Fruit fly (Drosophila melanogaster): ENCODE measurements around the gene boss.

The boss gene

DNA sequence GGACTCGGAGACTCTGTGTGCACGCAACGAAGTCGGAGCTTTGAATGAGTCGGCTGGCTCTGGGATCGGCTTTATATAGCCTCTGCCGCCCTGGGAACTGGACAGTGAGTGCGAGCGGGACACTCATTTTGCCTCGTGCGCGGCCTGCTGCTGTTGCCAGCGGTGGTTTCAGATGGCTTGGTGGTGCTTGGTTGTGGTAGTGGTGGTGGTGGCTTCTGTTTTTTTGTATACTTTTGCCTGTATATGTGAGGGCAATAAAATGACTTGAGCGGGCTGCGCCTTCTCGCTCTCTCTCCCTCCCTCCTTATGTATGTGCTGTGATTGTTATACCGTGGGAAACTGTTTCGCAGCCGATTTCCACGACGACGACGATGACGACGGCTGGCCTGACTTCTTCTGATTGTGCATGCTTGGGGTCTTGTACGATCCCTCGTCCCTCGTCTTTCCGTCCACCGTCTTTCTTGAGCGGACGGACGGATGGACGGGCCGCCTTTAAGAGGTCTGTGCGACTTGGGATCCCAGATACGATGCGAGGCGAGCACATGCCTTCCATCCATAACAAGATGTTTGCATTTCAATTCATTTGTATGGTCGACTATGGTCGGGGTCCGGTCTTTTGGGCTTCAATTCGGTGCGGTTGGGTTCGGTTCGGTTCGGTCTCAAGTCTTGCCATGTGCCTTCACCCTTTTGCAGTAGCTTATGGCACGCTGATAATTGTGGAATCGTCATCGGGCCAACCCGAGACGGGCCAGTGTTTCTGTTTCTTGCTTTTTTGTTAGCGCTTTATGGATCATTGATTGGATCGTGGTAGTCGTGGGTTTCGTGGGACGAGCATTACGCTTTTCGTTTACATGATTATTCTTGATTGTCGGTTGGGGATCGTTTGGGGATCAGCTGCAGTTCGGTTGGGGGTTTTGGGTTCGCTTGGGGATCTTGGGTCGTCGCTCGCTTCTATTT, 44.5 kb downstream of the boss start (continued):
- TF ChIP-seq CG5180 (GFP tag; optimal IDR thresholded peaks at IDR 0.05) (peak; percentile 81), Atf6 (GFP tag; IDR thresholded peaks at IDR 0.05) (0 out of 2 replicates have a peak, but pooled peaks have one; percentile 7), CG7839 (tag; optimal IDR thresholded peaks at IDR 0.05) (no peak), CG43689 (GFP tag; IDR thresholded peaks at IDR 0.05) (no peak), fd102C (GFP tag; optimal IDR thresholded peaks at IDR 0.05) (no peak), ATbp (GFP tag; optimal IDR thresholded peaks at IDR 0.05) (no peak), CG3163 (GFP tag; optimal IDR thresholded peaks at IDR 0.05) (no peak), nom (GFP tag; optimal IDR thresholded peaks at IDR 0.05) (peak; percentile 81), HLH54F (GFP tag; optimal IDR thresholded peaks at IDR 0.05) (no peak), bcd (GFP tag; optimal IDR thresholded peaks at IDR 0.05) (no peak), ttk (GFP tag; IDR thresholded peaks at IDR 0.05) (0 out of 2 replicates have a peak, but pooled peaks have one; percentile 12), Nf-YB (GFP tag; optimal IDR thresholded peaks at IDR 0.05) (peak; percentile 58), nerfin-2 (GFP tag; IDR thresholded peaks at IDR 0.05; ENCODE audit: partially characterized antibody) (no peak), CG18262 (tag; optimal IDR thresholded peaks at IDR 0.05) (peak; percentile 21), Hr78 (GFP tag; optimal IDR thresholded peaks at IDR 0.05) (peak in 1 of 2 experiments; percentile 74), lbe (GFP tag; optimal IDR thresholded peaks at IDR 0.05) (peak; percentile 52), pita (GFP tag; optimal IDR thresholded peaks at IDR 0.05) (no peak), CG1792 (GFP tag; optimal IDR thresholded peaks at IDR 0.05) (no peak), fd3F (GFP tag; optimal IDR thresholded peaks at IDR 0.05) (no peak), bowl (GFP tag; IDR thresholded peaks at IDR 0.05) (peak; percentile 55; the same call in 1 of the 2 replicates), CG16815 (GFP tag; optimal IDR thresholded peaks at IDR 0.05) (no peak), CG9876 (GFP tag; optimal IDR thresholded peaks at IDR 0.05) (no peak), odd (GFP tag; optimal IDR thresholded peaks at IDR 0.05) (peak; percentile 90), NK7.1 (GFP tag; optimal IDR thresholded peaks at IDR 0.05) (peak; percentile 23), Nf-YA (GFP tag; IDR thresholded peaks at IDR 0.05) (no peak), CG16813 (GFP tag; IDR thresholded peaks at IDR 0.05; ENCODE audit: partially characterized antibody) (no peak), zfh2 (GFP tag; optimal IDR thresholded peaks at IDR 0.05) (no peak), Adf1 (GFP tag; IDR thresholded peaks at IDR 0.05) (peak; percentile 83), crc (GFP tag; optimal IDR thresholded peaks at IDR 0.05) (no peak), CkIIα-i1 (GFP tag; IDR thresholded peaks at IDR 0.05) (no peak), tll (GFP tag; optimal IDR thresholded peaks at IDR 0.05) (peak in 1 of 2 experiments; percentile 86), CG17912 (GFP tag; optimal IDR thresholded peaks at IDR 0.05) (no peak), CG1024 (GFP tag; IDR thresholded peaks at IDR 0.05) (no peak), Dip3 (GFP tag; optimal IDR thresholded peaks at IDR 0.05) (no peak), h (optimal IDR thresholded peaks at IDR 0.05) (peak; percentile 69), Side (GFP tag; optimal IDR thresholded peaks at IDR 0.05) (no peak), Lhr (GFP tag; optimal IDR thresholded peaks at IDR 0.05) (no peak), ato (GFP tag; IDR thresholded peaks at IDR 0.05; ENCODE audit: partially characterized antibody) (no peak), abd-A (tag; optimal IDR thresholded peaks at IDR 0.05) (peak; percentile 97), Max (GFP tag; optimal IDR thresholded peaks at IDR 0.05) (peak; percentile 32), NC2α (GFP tag; optimal IDR thresholded peaks at IDR 0.05) (peak; percentile 49), Sin3A (optimal IDR thresholded peaks at IDR 0.05) (no peak), trem (tag; optimal IDR thresholded peaks at IDR 0.05) (peak; percentile 28), CG6254 (GFP tag; optimal IDR thresholded peaks at IDR 0.05) (no peak), HLHmδ (GFP tag; optimal IDR thresholded peaks at IDR 0.05) (peak; percentile 100), CG4854 (GFP tag; optimal IDR thresholded peaks at IDR 0.05) (no peak), CG4360 (GFP tag; IDR thresholded peaks at IDR 0.05) (no peak), lmd (GFP tag; IDR thresholded peaks at IDR 0.05) (no peak)
